Fruit fly (Drosophila melanogaster): Measurements from ENCODE around the gene CG9886.

Gene CG9886

DNA sequence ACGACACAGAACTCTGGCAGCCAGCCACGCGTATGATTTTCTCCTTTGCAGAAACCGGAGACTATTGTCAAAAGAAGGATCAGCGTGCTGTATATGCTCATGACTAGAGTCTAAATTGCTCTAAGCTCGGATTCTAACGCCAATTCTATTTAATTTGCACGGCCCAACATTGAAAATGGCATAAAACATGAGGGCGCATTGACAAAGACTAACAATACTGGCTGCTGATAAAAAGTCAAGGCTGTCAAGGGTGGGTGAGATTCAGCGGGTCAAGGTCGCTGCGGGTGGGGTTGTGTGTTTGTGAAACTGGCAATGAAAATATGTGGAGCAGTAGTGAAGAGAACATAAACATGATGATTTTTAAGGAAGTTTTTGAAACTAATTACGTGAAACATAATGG lies 2.8 kb upstream of the CG9886 start, which contains the start of gene CG34448:
CG34448 (minus strand) TSS at position 101 of the 400 bp plus-strand sequence.
- TF ChIP-seq Hnf4 (GFP tag; optimal IDR thresholded peaks at IDR 0.05) (no peak), HLH106 (tag; optimal IDR thresholded peaks at IDR 0.05) (no peak), Dfd (GFP tag; optimal IDR thresholded peaks at IDR 0.05) (no peak), pan (optimal IDR thresholded peaks at IDR 0.05) (no peak), CG32264 (GFP tag; optimal IDR thresholded peaks at IDR 0.05) (no peak), jim (GFP tag; optimal IDR thresholded peaks at IDR 0.05) (no peak), GATAd (GFP tag; optimal IDR thresholded peaks at IDR 0.05) (no peak), Rel (GFP tag; optimal IDR thresholded peaks at IDR 0.05) (no peak), Rel (tag; optimal IDR thresholded peaks at IDR 0.05) (no peak), h (GFP tag; optimal IDR thresholded peaks at IDR 0.05) (no peak), woc (GFP tag; optimal IDR thresholded peaks at IDR 0.05) (no peak)

DNA sequence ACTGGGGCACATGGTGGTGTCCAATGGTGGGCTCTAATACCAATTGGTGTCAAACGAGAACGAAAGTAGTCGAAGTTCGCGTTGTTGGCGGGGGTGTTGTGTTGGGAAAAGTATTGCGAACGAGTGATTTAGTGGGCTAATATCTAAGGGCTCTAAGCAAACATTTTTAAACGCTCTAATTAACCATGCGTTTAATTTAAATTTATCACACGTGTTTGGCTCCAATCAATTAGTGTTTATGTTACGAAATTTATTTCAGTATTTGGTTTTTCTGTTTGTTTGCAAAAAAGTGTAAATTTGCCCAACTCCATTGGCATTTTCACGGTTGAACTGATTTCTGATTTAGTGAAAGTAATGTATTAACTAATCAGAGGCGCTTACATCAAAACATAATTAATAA lies 717 bp upstream of the CG9886 start, which contains the start of gene CG34447:
CG34447 (minus strand) TSS at position 101 of the 400 bp plus-strand sequence.
- TF ChIP-seq Jra (GFP tag; optimal IDR thresholded peaks at IDR 0.05) (no peak), OdsH (GFP tag; optimal IDR thresholded peaks at IDR 0.05) (no peak), Hnf4 (GFP tag; optimal IDR thresholded peaks at IDR 0.05) (no peak), N (GFP tag; optimal IDR thresholded peaks at IDR 0.05) (no peak), CrebA (GFP tag; optimal IDR thresholded peaks at IDR 0.05; ENCODE audit: borderline replicate concordance) (no peak), Hr83 (GFP tag; optimal IDR thresholded peaks at IDR 0.05; ENCODE audit: poor library complexity, severe bottlenecking) (no peak), Abd-B (GFP tag; optimal IDR thresholded peaks at IDR 0.05) (no peak), CG32264 (GFP tag; optimal IDR thresholded peaks at IDR 0.05) (no peak), dsf (GFP tag; optimal IDR thresholded peaks at IDR 0.05; ENCODE audit: borderline replicate concordance) (no peak), GATAd (GFP tag; optimal IDR thresholded peaks at IDR 0.05) (no peak), brk (GFP tag; optimal IDR thresholded peaks at IDR 0.05) (no peak), lola (GFP tag; optimal IDR thresholded peaks at IDR 0.05) (no peak), CG9705 (GFP tag; optimal IDR thresholded peaks at IDR 0.05) (no peak), Mio (GFP tag; optimal IDR thresholded peaks at IDR 0.05) (no peak), jim (GFP tag; optimal IDR thresholded peaks at IDR 0.05) (no peak), woc (GFP tag; optimal IDR thresholded peaks at IDR 0.05) (no peak), usp (GFP tag; optimal IDR thresholded peaks at IDR 0.05) (no peak), Rel (GFP tag; optimal IDR thresholded peaks at IDR 0.05) (no peak), Rel (tag; optimal IDR thresholded peaks at IDR 0.05) (no peak)

DNA sequence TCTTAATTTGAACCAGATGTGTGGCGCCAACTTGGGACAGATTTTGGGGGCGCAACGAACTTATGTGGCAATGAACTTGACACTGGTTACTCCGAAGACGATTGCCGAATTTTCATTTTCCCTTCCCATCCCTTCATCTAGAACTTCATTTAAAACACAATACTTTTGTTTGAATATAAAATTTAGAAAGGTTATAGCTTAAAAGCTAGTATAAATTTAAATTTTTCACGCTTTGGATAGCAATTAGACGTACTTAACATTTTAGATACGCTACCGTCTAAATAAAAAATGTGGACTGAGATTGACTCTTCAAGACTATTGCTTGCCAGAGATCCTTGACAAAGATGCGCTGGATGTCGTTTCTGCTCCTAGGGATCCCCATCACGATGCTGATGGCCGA lies 3.9 kb downstream of the CG9886 start, which contains the start of gene CG44139:
CG44139 (plus strand) TSS at position 301 of the 400 bp plus-strand sequence.
- TF ChIP-seq fru (GFP tag; optimal IDR thresholded peaks at IDR 0.05) (no peak), usp (GFP tag; optimal IDR thresholded peaks at IDR 0.05) (no peak), Vsx2 (GFP tag; optimal IDR thresholded peaks at IDR 0.05; ENCODE audit: partially characterized antibody) (no peak), Rel (GFP tag; optimal IDR thresholded peaks at IDR 0.05) (no peak), Rel (tag; optimal IDR thresholded peaks at IDR 0.05) (no peak), OdsH (GFP tag; optimal IDR thresholded peaks at IDR 0.05) (no peak), Hr83 (GFP tag; optimal IDR thresholded peaks at IDR 0.05; ENCODE audit: poor library complexity, severe bottlenecking) (no peak)

DNA sequence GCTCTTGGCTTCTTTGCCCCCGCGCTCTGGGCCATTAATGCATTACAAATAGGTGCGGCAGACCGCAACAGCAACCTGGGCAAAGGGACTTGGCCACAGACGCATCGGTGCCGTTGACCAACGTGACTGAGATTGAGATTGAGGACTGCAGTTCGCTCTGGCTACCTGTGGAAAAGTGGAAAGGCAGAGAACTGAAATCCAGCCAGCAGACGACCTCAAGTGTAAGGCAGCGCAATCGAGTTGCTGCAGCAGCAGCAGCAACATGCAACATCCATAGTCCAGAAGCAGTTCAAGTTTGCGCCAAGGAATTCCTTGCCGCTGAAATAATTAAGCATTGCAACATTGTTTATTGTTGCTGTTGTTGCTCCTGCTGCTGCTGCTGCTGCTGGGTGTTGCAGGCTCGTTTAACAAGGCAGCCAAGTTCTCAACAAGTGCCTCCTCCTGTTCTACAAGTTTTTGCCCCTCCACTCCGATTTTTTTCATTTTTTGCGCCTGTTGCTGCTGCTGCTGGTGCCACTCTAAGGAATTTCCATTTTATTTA lies 5.1 kb downstream of the CG9886 start:
- TF ChIP-seq jim (GFP tag; optimal IDR thresholded peaks at IDR 0.05), result no peak

DNA sequence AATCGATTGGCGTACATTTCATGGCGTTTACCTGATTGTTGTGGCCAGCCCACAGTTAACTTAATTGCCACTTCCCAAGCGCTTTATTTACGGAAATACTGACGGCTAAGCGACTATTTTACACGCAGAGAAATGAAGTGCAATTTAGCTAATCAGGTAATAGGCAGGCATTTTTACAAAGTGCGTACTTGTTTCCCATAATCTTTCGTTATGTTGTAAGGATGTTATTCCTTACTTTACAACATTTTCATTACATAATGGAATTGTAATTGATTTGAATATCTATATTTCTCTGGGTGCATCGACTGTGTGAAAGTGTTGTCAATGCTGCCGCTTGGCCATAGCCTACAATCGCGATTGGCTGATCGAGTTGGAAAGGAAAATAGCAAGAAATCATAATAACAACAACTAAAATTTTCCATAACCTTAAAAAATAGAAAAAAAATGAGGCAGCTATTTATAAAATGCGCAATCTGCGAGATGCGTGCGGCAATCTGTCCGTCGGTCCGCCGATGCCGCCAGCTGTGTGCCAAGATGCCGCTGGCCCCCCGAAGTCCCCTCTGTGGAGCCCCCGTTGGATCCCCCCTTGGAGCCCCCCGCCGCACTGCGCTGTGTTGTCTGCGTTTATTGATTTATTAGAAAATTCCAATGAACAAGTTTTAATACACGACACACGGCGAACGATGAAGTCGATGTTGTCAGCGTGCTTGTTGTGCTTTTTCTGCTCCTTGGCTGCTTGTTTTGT lies 6.0 kb downstream of the CG9886 start:
- no peak for TF ChIP-seq br (GFP tag; optimal IDR thresholded peaks at IDR 0.05)
- no peak for TF ChIP-seq usp (GFP tag; optimal IDR thresholded peaks at IDR 0.05)
- no peak for TF ChIP-seq Mio (GFP tag; optimal IDR thresholded peaks at IDR 0.05)
- TF ChIP-seq CG32264 (GFP tag; optimal IDR thresholded peaks at IDR 0.05), result no peak
- TF ChIP-seq CG9705 (GFP tag; optimal IDR thresholded peaks at IDR 0.05), result no peak
- no peak for TF ChIP-seq GATAd (GFP tag; optimal IDR thresholded peaks at IDR 0.05)
- TF ChIP-seq dsf (GFP tag; optimal IDR thresholded peaks at IDR 0.05; ENCODE audit: borderline replicate concordance), result no peak
- no peak for TF ChIP-seq dl (GFP tag; optimal IDR thresholded peaks at IDR 0.05; ENCODE audit: insufficient read depth in 1 of 2, partially characterized antibody in 2 of 2)
- peak; percentile 10 for TF ChIP-seq sv (GFP tag; optimal IDR thresholded peaks at IDR 0.05)
- TF ChIP-seq Vsx2 (GFP tag; optimal IDR thresholded peaks at IDR 0.05; ENCODE audit: partially characterized antibody), result no peak
- TF ChIP-seq jim (GFP tag; optimal IDR thresholded peaks at IDR 0.05), result no peak
- peak; percentile 25 for TF ChIP-seq h (GFP tag; optimal IDR thresholded peaks at IDR 0.05)
- TF ChIP-seq brk (GFP tag; optimal IDR thresholded peaks at IDR 0.05), result no peak
- TF ChIP-seq Hr78 (GFP tag; optimal IDR thresholded peaks at IDR 0.05), result no peak
- no peak for TF ChIP-seq dmrt93B (GFP tag; optimal IDR thresholded peaks at IDR 0.05)
- TF ChIP-seq Hnf4 (GFP tag; optimal IDR thresholded peaks at IDR 0.05), result no peak
- TF ChIP-seq lola (GFP tag; optimal IDR thresholded peaks at IDR 0.05), result no peak
- no peak for TF ChIP-seq Abd-B (GFP tag; optimal IDR thresholded peaks at IDR 0.05)
- peak; percentile 7 for TF ChIP-seq fru (GFP tag; optimal IDR thresholded peaks at IDR 0.05)
- TF ChIP-seq Hr83 (GFP tag; optimal IDR thresholded peaks at IDR 0.05; ENCODE audit: poor library complexity, severe bottlenecking), result no peak
- TF ChIP-seq Dfd (GFP tag; optimal IDR thresholded peaks at IDR 0.05), result peak; percentile 98
- TF ChIP-seq N (GFP tag; optimal IDR thresholded peaks at IDR 0.05), result no peak
- no peak for TF ChIP-seq OdsH (GFP tag; optimal IDR thresholded peaks at IDR 0.05)
- peak in 1 of 2 experiments; percentile 7 for TF ChIP-seq foxo (GFP tag; optimal IDR thresholded peaks at IDR 0.05)
- no peak for TF ChIP-seq Myc (optimal IDR thresholded peaks at IDR 0.05)
- TF ChIP-seq Jra (GFP tag; optimal IDR thresholded peaks at IDR 0.05), result no peak
- no peak for TF ChIP-seq pan (optimal IDR thresholded peaks at IDR 0.05)
- TF ChIP-seq Rel (GFP tag; optimal IDR thresholded peaks at IDR 0.05), result no peak
- no peak for TF ChIP-seq Rel (tag; optimal IDR thresholded peaks at IDR 0.05)
- no peak for TF ChIP-seq ey (GFP tag; optimal IDR thresholded peaks at IDR 0.05)
- no peak for TF ChIP-seq Dif (GFP tag; optimal IDR thresholded peaks at IDR 0.05; ENCODE audit: partially characterized antibody)
- peak; percentile 16 for TF ChIP-seq rgr (GFP tag; optimal IDR thresholded peaks at IDR 0.05)
- TF ChIP-seq HLH106 (tag; optimal IDR thresholded peaks at IDR 0.05), result no peak

Data from whole organism, wandering third instar larva.